Worm (Caenorhabditis elegans) whole organism, L4/young adult: ENCODE data around the gene K08B5.2.

Experiments
- W03F9.2 ChIP-seq: fragments of 150-350 bp; optimal IDR thresholded peaks from 2 replicates; lab custom pipeline; 2014; ENCODE audit warnings: missing biosample characterization, missing genetic modification characterization
- dao-5 ChIP-seq: sonication (generic microtip); optimal IDR thresholded peaks from 2 replicates; lab custom pipeline; 2016; ENCODE audit warnings: missing genotype, missing genetic modification characterization, moderate library complexity, missing compliant biosample characterization
- him-1 ChIP-seq: sonication (generic microtip); optimal IDR thresholded peaks from 2 replicates; lab custom pipeline; 2016; ENCODE audit warnings: missing genotype, missing genetic modification reagents, missing genetic modification characterization, missing compliant biosample characterization

Gene K08B5.2

ce11 chrX:16553845-16554426, at the start of gene K08B5.2:
K08B5.2 (minus strand) TSS chrX:16553887.
- TF ChIP-seq dao-5 (tag; lab: Kevin White, UChicago) = no peak

ce11 chrX:16602457-16602856, 48.8 kb upstream of the K08B5.2 start, which contains the start of gene F59C12.4:
F59C12.4 (minus strand) TSS chrX:16602622.
- TF ChIP-seq him-1 (tag; lab: Kevin White, UChicago) = no peak

- TF ChIP-seq dao-5 (tag; lab: Kevin White, UChicago) = no peak
- no peak for TF ChIP-seq him-1 (tag; lab: Kevin White, UChicago)
- no peak for TF ChIP-seq W03F9.2 (tag; lab: Kevin White, UChicago)
Observed at ce11 chrX:16597791-16598190, 44.1 kb upstream of the K08B5.2 start.

ce11 chrX:16596972-16597371, 43.3 kb upstream of the K08B5.2 start:
- TF ChIP-seq W03F9.2 (tag; lab: Kevin White, UChicago) = no peak
- no peak for TF ChIP-seq dao-5 (tag; lab: Kevin White, UChicago)
- no peak for TF ChIP-seq him-1 (tag; lab: Kevin White, UChicago)

- TF ChIP-seq W03F9.2 (tag; lab: Kevin White, UChicago) (no peak), him-1 (tag; lab: Kevin White, UChicago) (no peak), dao-5 (tag; lab: Kevin White, UChicago) (no peak)
Observed at ce11 chrX:16595522-16596282, 42.0 kb upstream of the K08B5.2 start.

ce11 chrX:16594931-16595330, 41.2 kb upstream of the K08B5.2 start, which contains the start of gene cdh-9:
cdh-9 (plus strand) TSS chrX:16595231.
- no peak for TF ChIP-seq him-1 (tag; lab: Kevin White, UChicago)
- no peak for TF ChIP-seq W03F9.2 (tag; lab: Kevin White, UChicago)
- TF ChIP-seq dao-5 (tag; lab: Kevin White, UChicago) = no peak

ce11 chrX:16591533-16591932, 37.8 kb upstream of the K08B5.2 start:
- no peak for TF ChIP-seq W03F9.2 (tag; lab: Kevin White, UChicago)
- TF ChIP-seq dao-5 (tag; lab: Kevin White, UChicago) = no peak
- TF ChIP-seq him-1 (tag; lab: Kevin White, UChicago) = no peak

- TF ChIP-seq him-1 (tag; lab: Kevin White, UChicago) = peak; percentile 62
- TF ChIP-seq W03F9.2 (tag; lab: Kevin White, UChicago) = peak; percentile 19
- peak; percentile 18 for TF ChIP-seq dao-5 (tag; lab: Kevin White, UChicago)
Observed at ce11 chrX:16590803-16591202, 37.1 kb upstream of the K08B5.2 start.

- TF ChIP-seq dao-5 (tag; lab: Kevin White, UChicago) = no peak
- TF ChIP-seq W03F9.2 (tag; lab: Kevin White, UChicago) = no peak
Observed at ce11 chrX:16590230-16590629, 36.5 kb upstream of the K08B5.2 start.

- TF ChIP-seq dao-5 (tag; lab: Kevin White, UChicago) (no peak), him-1 (tag; lab: Kevin White, UChicago) (no peak), W03F9.2 (tag; lab: Kevin White, UChicago) (no peak)
Observed at ce11 chrX:16588102-16588501, 34.4 kb upstream of the K08B5.2 start.

- TF ChIP-seq W03F9.2 (tag; lab: Kevin White, UChicago) (no peak), dao-5 (tag; lab: Kevin White, UChicago) (no peak), him-1 (tag; lab: Kevin White, UChicago) (no peak)
Observed at ce11 chrX:16579303-16579795, 25.7 kb upstream of the K08B5.2 start, which contains the start of gene ser-1. ser-1 (plus strand) TSS chrX:16579745.

- TF ChIP-seq W03F9.2 (tag; lab: Kevin White, UChicago) = no peak
- no peak for TF ChIP-seq him-1 (tag; lab: Kevin White, UChicago)
- no peak for TF ChIP-seq dao-5 (tag; lab: Kevin White, UChicago)
Observed at ce11 chrX:16575262-16575661, 21.6 kb upstream of the K08B5.2 start.

ce11 chrX:16574303-16574702, 20.6 kb upstream of the K08B5.2 start:
- no peak for TF ChIP-seq dao-5 (tag; lab: Kevin White, UChicago)
- TF ChIP-seq him-1 (tag; lab: Kevin White, UChicago) = no peak
- no peak for TF ChIP-seq W03F9.2 (tag; lab: Kevin White, UChicago)

ce11 chrX:16571877-16572276, 18.2 kb upstream of the K08B5.2 start:
- TF ChIP-seq him-1 (tag; lab: Kevin White, UChicago) (no peak), dao-5 (tag; lab: Kevin White, UChicago) (no peak), W03F9.2 (tag; lab: Kevin White, UChicago) (no peak)
